Fruit fly (Drosophila melanogaster) whole organism, embryonic: ENCODE results near the gene org-1.
A peak's percentile ranks its signal among the peaks of the same experiment; 100 is the strongest.

Experiments used
- Antp ChIP-seq: fragments of 200-800 bp; sonication (Bioruptor generic); optimal IDR thresholded peaks from 3 replicates; lab custom pipeline; 2016; ENCODE audit warnings: missing biosample characterization, missing genetic modification characterization
- CG11085 ChIP-seq: fragments of 200-800 bp; sonication (Bioruptor generic); IDR thresholded peaks from 2 replicates; pipeline ENCODE4 v1.3.6; 2022; ENCODE audit warnings: missing biosample characterization, missing genetic modification characterization
- CG11093 ChIP-seq: fragments of 200-800 bp; sonication (Bioruptor generic); IDR thresholded peaks from 3 replicates; pipeline ENCODE4 v1.3.6; 2022; ENCODE audit warnings: missing biosample characterization, missing genetic modification characterization
- CG11504 ChIP-seq: fragments of 200-800 bp; sonication (Bioruptor generic); optimal IDR thresholded peaks from 3 replicates; lab custom pipeline; 2019; ENCODE audit warnings: missing biosample characterization, mild to moderate bottlenecking, missing genetic modification characterization, moderate library complexity
- CG1647 ChIP-seq: fragments of 200-800 bp; sonication (Bioruptor generic); optimal IDR thresholded peaks from 3 replicates; lab custom pipeline; 2016; ENCODE audit warnings: missing biosample characterization, missing genetic modification characterization
- CG17186 ChIP-seq: fragments of 200-800 bp; sonication (Bioruptor generic); optimal IDR thresholded peaks from 3 replicates; lab custom pipeline; 2017; ENCODE audit warnings: missing biosample characterization, missing genetic modification reagents, missing genetic modification characterization
- CG17328 ChIP-seq: fragments of 200-800 bp; sonication (Bioruptor generic); IDR thresholded peaks from 2 replicates; pipeline ENCODE4 v1.3.6; 2022; ENCODE audit warnings: missing biosample characterization, missing genetic modification characterization
- CG18476 ChIP-seq: fragments of 200-800 bp; sonication (Bioruptor generic); optimal IDR thresholded peaks from 2 replicates; lab custom pipeline; 2016; ENCODE audit warnings: missing biosample characterization, mild to moderate bottlenecking, missing genetic modification characterization
- CG2120 ChIP-seq: fragments of 200-800 bp; sonication (Bioruptor generic); optimal IDR thresholded peaks from 3 replicates; lab custom pipeline; 2016; ENCODE audit warnings: missing biosample characterization, missing genetic modification characterization
- CG30431 ChIP-seq: fragments of 200-800 bp; sonication (Bioruptor generic); optimal IDR thresholded peaks from 2 replicates; lab custom pipeline; 2017; ENCODE audit warnings: missing biosample characterization, missing genetic modification characterization
- CG31365 ChIP-seq: fragments of 200-800 bp; sonication (Bioruptor generic); optimal IDR thresholded peaks from 2 replicates; lab custom pipeline; 2018; ENCODE audit warnings: missing biosample characterization, mild to moderate bottlenecking, missing genetic modification characterization
- CG32532 ChIP-seq: fragments of 200-800 bp; sonication (Bioruptor generic); IDR thresholded peaks from 2 replicates; pipeline ENCODE4 v1.3.6; 2022; ENCODE audit warnings: missing biosample characterization, missing genetic modification characterization
- CG4820 ChIP-seq: fragments of 200-800 bp; sonication (Bioruptor generic); optimal IDR thresholded peaks from 3 replicates; lab custom pipeline; 2016; ENCODE audit warnings: missing biosample characterization, missing genetic modification characterization
- CG8281 ChIP-seq: fragments of 200-800 bp; sonication (Bioruptor generic); optimal IDR thresholded peaks from 2 replicates; lab custom pipeline; 2018; ENCODE audit warnings: missing biosample characterization, mild to moderate bottlenecking, missing genetic modification characterization, moderate library complexity
- HLH4C ChIP-seq: fragments of 200-800 bp; sonication (Bioruptor generic); IDR thresholded peaks from 3 replicates; pipeline ENCODE4 v1.3.6; 2022; ENCODE audit warnings: missing biosample characterization, missing genetic modification characterization; ENCODE audit not compliant: partially characterized antibody
- Hey ChIP-seq: fragments of 200-800 bp; sonication (Bioruptor generic); optimal IDR thresholded peaks from 3 replicates; lab custom pipeline; 2018; ENCODE audit warnings: missing biosample characterization, mild to moderate bottlenecking, missing genetic modification characterization
- Hr51 ChIP-seq, 2 experiments: fragments of 200-800 bp; sonication (Bioruptor generic); optimal IDR thresholded peaks; 2 replicates in 1 of 2; 3 replicates in 1 of 2; lab custom pipeline; 2016 to 2018; ENCODE audit warnings: missing biosample characterization in 2 of 2, missing genetic modification characterization in 2 of 2, mild to moderate bottlenecking in 1 of 2, moderate library complexity in 1 of 2
- Med ChIP-seq: fragments of 200-800 bp; sonication (Bioruptor generic); peaks from one replicate; lab custom pipeline; 2016; ENCODE audit warnings: missing biosample characterization, missing genetic modification characterization, mild to moderate bottlenecking, inconsistent platforms, moderate library complexity
- Nf-YA ChIP-seq: fragments of 200-800 bp; sonication (Bioruptor generic); IDR thresholded peaks from 2 replicates; pipeline ENCODE4 v1.3.6; 2022; ENCODE audit warnings: missing biosample characterization, missing genetic modification characterization
- ara ChIP-seq: fragments of 200-800 bp; sonication (Bioruptor generic); IDR thresholded peaks from 2 replicates; pipeline ENCODE4 v1.3.6; 2022; ENCODE audit warnings: missing biosample characterization, missing genetic modification characterization
- ase ChIP-seq: fragments of 200-800 bp; sonication (Bioruptor generic); IDR thresholded peaks from 3 replicates; pipeline ENCODE4 v1.3.6; 2022; ENCODE audit warnings: missing biosample characterization, missing genetic modification characterization
- bab2 ChIP-seq: fragments of 200-800 bp; sonication (Bioruptor generic); optimal IDR thresholded peaks from 2 replicates; lab custom pipeline; 2016; ENCODE audit warnings: missing biosample characterization, missing genetic modification characterization
- chinmo ChIP-seq: fragments of 200-800 bp; sonication (Bioruptor generic); IDR thresholded peaks from 4 replicates; pipeline ENCODE4 v1.3.6; 2022; ENCODE audit warnings: missing biosample characterization, missing genetic modification characterization; ENCODE audit not compliant: partially characterized antibody
- cwo ChIP-seq: fragments of 200-800 bp; sonication (Bioruptor generic); optimal IDR thresholded peaks from 3 replicates; lab custom pipeline; 2017; ENCODE audit warnings: missing biosample characterization, missing genetic modification characterization, mild to moderate bottlenecking, moderate library complexity, missing genetic modification reagents
- dpn ChIP-seq, 2 experiments: fragments of 200-800 bp; sonication (Bioruptor generic); optimal IDR thresholded peaks; 3 replicates each; lab custom pipeline; 2016; ENCODE audit warnings: missing biosample characterization in 2 of 2, missing genetic modification characterization in 2 of 2
- exex ChIP-seq: fragments of 200-800 bp; sonication (Bioruptor generic); optimal IDR thresholded peaks from 4 replicates; lab custom pipeline; 2018; ENCODE audit warnings: missing biosample characterization, mild to moderate bottlenecking, missing genetic modification characterization, moderate library complexity
- fd102C ChIP-seq: fragments of 200-800 bp; sonication (Bioruptor generic); optimal IDR thresholded peaks from 2 replicates; lab custom pipeline; 2018; ENCODE audit warnings: missing biosample characterization, mild to moderate bottlenecking, missing genetic modification characterization, moderate library complexity
- fd96Cb ChIP-seq: fragments of 200-800 bp; sonication (Bioruptor generic); optimal IDR thresholded peaks from 2 replicates; lab custom pipeline; 2018; ENCODE audit warnings: missing biosample characterization, mild to moderate bottlenecking, missing genetic modification characterization, moderate library complexity
- grn ChIP-seq: fragments of 200-800 bp; sonication (Bioruptor generic); optimal IDR thresholded peaks from 3 replicates; lab custom pipeline; 2017; ENCODE audit warnings: missing biosample characterization, missing genetic modification characterization
- hkb ChIP-seq, 2 experiments: fragments of 200-800 bp in 1 of 2; fragments of >200 bp in 1 of 2; sonication (Bioruptor generic) in 1 of 2; IDR thresholded peaks in 1 of 2; optimal IDR thresholded peaks in 1 of 2; 2 replicates each; pipeline versions ENCODE4 v1.3.6 to Lab custom; 2017 to 2022; ENCODE audit warnings: missing biosample characterization in 1 of 2, missing genetic modification characterization in 1 of 2
- ind ChIP-seq: fragments of 200-800 bp; sonication (Bioruptor generic); optimal IDR thresholded peaks from 3 replicates; lab custom pipeline; 2016; ENCODE audit warnings: missing biosample characterization, missing genetic modification characterization
- lab ChIP-seq: fragments of 200-800 bp; sonication (Bioruptor generic); optimal IDR thresholded peaks from 3 replicates; lab custom pipeline; 2017; ENCODE audit warnings: missing biosample characterization, missing genetic modification characterization, mild to moderate bottlenecking, moderate library complexity, missing genetic modification reagents
- mirr ChIP-seq: fragments of 200-800 bp; sonication (Bioruptor generic); optimal IDR thresholded peaks from 3 replicates; lab custom pipeline; 2018; ENCODE audit warnings: missing biosample characterization, mild to moderate bottlenecking, missing genetic modification characterization
- prd ChIP-seq, 3 experiments: fragments of >200 bp in 2 of 3; fragments of 200-800 bp in 1 of 3; sonication (Bioruptor generic) in 1 of 3; optimal IDR thresholded peaks in 2 of 3; IDR thresholded peaks in 1 of 3; 2 replicates in 2 of 3; 3 replicates in 1 of 3; pipeline versions ENCODE4 v1.3.6 to Lab custom; 2017 to 2022; ENCODE audit warnings: missing biosample characterization in 1 of 3, missing genetic modification characterization in 1 of 3
- row ChIP-seq: fragments of 200-800 bp; sonication (Bioruptor generic); IDR thresholded peaks from 3 replicates; pipeline ENCODE4 v1.3.6; 2022; ENCODE audit warnings: missing biosample characterization, missing genetic modification characterization
- slbo ChIP-seq: fragments of 200-800 bp; sonication (Bioruptor generic); IDR thresholded peaks from 2 replicates; pipeline ENCODE4 v1.3.6; 2022; ENCODE audit warnings: missing biosample characterization, missing genetic modification characterization
- slp2 ChIP-seq: fragments of 200-800 bp; sonication (Bioruptor generic); optimal IDR thresholded peaks from 2 replicates; lab custom pipeline; 2016; ENCODE audit warnings: missing biosample characterization, missing genetic modification characterization
- sug ChIP-seq: fragments of 200-800 bp; optimal IDR thresholded peaks from 2 replicates; lab custom pipeline; 2019; ENCODE audit warnings: missing biosample characterization, mild to moderate bottlenecking, missing genetic modification characterization, moderate library complexity
- wek ChIP-seq: fragments of 200-800 bp; sonication (Bioruptor generic); optimal IDR thresholded peaks from 3 replicates; lab custom pipeline; 2018; ENCODE audit warnings: missing biosample characterization, mild to moderate bottlenecking, missing genetic modification characterization, moderate library complexity

The org-1 gene

dm6 chrX:8499151-8499550, 44.3 kb upstream of the org-1 start (continued):
- TF ChIP-seq CG32532 (0 out of 2 replicates have a peak, but pooled peaks have one; percentile 34), hkb (optimal IDR thresholded peaks at IDR 0.05; lab: Kevin White, UChicago) (no peak), hkb (GFP tag; IDR thresholded peaks at IDR 0.05; lab: Robert Waterston, UW) (0 out of 2 replicates have a peak, but pooled peaks have one; percentile 19), wek (no peak), slp2 (GFP tag; lab: Kevin White, UChicago) (peak; percentile 19), slbo (peak; percentile 32; the same call in 1 of the 2 replicates), CG11504 (tag; lab: Kevin White, UChicago) (peak; percentile 35), CG1647 (GFP tag; lab: Kevin White, UChicago) (peak; percentile 4), CG30431 (GFP tag; lab: Kevin White, UChicago) (no peak), ind (peak; percentile 3), CG11093 (GFP tag; lab: Robert Waterston, UW) (no peak), ase (GFP tag; lab: Robert Waterston, UW) (no peak), Nf-YA (peak; percentile 22; the same call in 1 of the 2 replicates), lab (GFP tag; lab: Kevin White, UChicago) (peak; percentile 28), bab2 (GFP tag; lab: Kevin White, UChicago) (peak; percentile 3), prd (optimal IDR thresholded peaks at IDR 0.05; lab: Kevin White, UChicago) (no peak), prd (GFP tag; IDR thresholded peaks at IDR 0.05; lab: Robert Waterston, UW) (peak; percentile 32; the same call in 1 of the 3 replicates), CG11085 (GFP tag; lab: Robert Waterston, UW) (0 out of 2 replicates have a peak, but pooled peaks have one; percentile 35), CG4820 (GFP tag; lab: Kevin White, UChicago) (peak; percentile 7), CG17186 (no peak), Hey (tag; lab: Kevin White, UChicago) (no peak), CG31365 (no peak), CG18476 (GFP tag; lab: Kevin White, UChicago) (no peak), fd96Cb (tag; lab: Kevin White, UChicago) (peak; percentile 5), CG8281 (tag; lab: Kevin White, UChicago) (no peak), ara (GFP tag; lab: Robert Waterston, UW) (0 out of 2 replicates have a peak, but pooled peaks have one; percentile 35), dpn (GFP tag; optimal IDR thresholded peaks at IDR 0.05; lab: Kevin White, UChicago) (peak; percentile 7 to 9), Antp (GFP tag; lab: Kevin White, UChicago) (no peak), chinmo (GFP tag; lab: Robert Waterston, UW) (no peak), Hr51 (GFP tag; optimal IDR thresholded peaks at IDR 0.05; lab: Kevin White, UChicago) (peak in 1 of 2 experiments; percentile 24), CG2120 (peak; percentile 29)

- TF ChIP-seq CG2120 (peak; percentile 3), CG17328 (GFP tag; lab: Robert Waterston, UW) (no peak), mirr (GFP tag; lab: Kevin White, UChicago) (peak; percentile 48), sug (tag; lab: Kevin White, UChicago) (peak; percentile 12), row (GFP tag; lab: Robert Waterston, UW) (0 out of 3 replicates have a peak, but pooled peaks have one; percentile 11), HLH4C (GFP tag; lab: Robert Waterston, UW) (no peak), slp2 (GFP tag; lab: Kevin White, UChicago) (no peak), fd102C (GFP tag; lab: Kevin White, UChicago) (no peak), exex (tag; lab: Kevin White, UChicago) (peak; percentile 58), Hey (tag; lab: Kevin White, UChicago) (peak; percentile 11), grn (GFP tag; lab: Kevin White, UChicago) (peak; percentile 63), cwo (GFP tag; lab: Kevin White, UChicago) (peak; percentile 60), Med (GFP tag; lab: Kevin White, UChicago) (peak; percentile 40)
These were observed 42.8 kb upstream of the org-1 start for dm6 chrX:8497604-8498232.
